Fruit fly (Drosophila melanogaster): ENCODE results near the gene ppk14.

The ppk14 gene

DNA sequence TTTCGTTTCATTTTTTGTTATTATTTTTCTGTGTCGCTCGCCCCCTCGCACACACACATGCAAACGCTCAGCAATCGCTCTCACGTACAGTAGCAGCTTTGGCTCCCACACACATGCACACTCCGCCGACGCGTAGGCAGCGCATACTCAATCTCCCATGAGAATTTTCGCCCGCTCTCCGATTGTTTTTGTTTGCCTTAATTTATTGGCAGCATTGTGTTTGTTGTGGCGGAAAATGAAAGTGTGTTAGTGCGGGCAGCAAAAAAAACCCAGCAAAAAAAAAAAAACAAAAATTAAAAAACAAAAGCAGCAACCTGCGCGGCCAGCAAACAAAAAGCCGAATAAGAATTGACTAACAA, 30.4 kb upstream of the ppk14 start:
- TF ChIP-seq CG14014 (GFP tag; IDR thresholded peaks at IDR 0.05) (peak; percentile 6; the same call in 1 of the 2 replicates), CG10209 (GFP tag; optimal IDR thresholded peaks at IDR 0.05) (no peak), CG10959 (GFP tag; IDR thresholded peaks at IDR 0.05) (no peak), HmgZ (tag; optimal IDR thresholded peaks at IDR 0.05) (peak; percentile 0), CG6854 (GFP tag; optimal IDR thresholded peaks at IDR 0.05) (no peak), lbe (GFP tag; optimal IDR thresholded peaks at IDR 0.05) (peak; percentile 58), vvl (GFP tag; IDR thresholded peaks at IDR 0.05) (peak; percentile 57), B-H2 (GFP tag; optimal IDR thresholded peaks at IDR 0.05) (no peak), stc (GFP tag; IDR thresholded peaks at IDR 0.05) (no peak; the same call in 1 of the 2 replicates), CHES-1-like (GFP tag; optimal IDR thresholded peaks at IDR 0.05) (peak; percentile 8), yki (optimal IDR thresholded peaks at IDR 0.05) (no peak), CG33213 (GFP tag; optimal IDR thresholded peaks at IDR 0.05) (no peak), fd64A (GFP tag; optimal IDR thresholded peaks at IDR 0.05) (no peak), Sox100B (GFP tag; optimal IDR thresholded peaks at IDR 0.05) (no peak), Ravus (GFP tag; IDR thresholded peaks at IDR 0.05) (no peak), lmd (GFP tag; IDR thresholded peaks at IDR 0.05) (no peak), CG18476 (GFP tag; optimal IDR thresholded peaks at IDR 0.05) (no peak), Six4 (GFP tag; optimal IDR thresholded peaks at IDR 0.05) (no peak), Trl (optimal IDR thresholded peaks at IDR 0.05) (peak; percentile 66 to 83), Trl (GFP tag; optimal IDR thresholded peaks at IDR 0.05) (no peak), Hmx (GFP tag; optimal IDR thresholded peaks at IDR 0.05) (no peak), CG4360 (GFP tag; IDR thresholded peaks at IDR 0.05) (peak; percentile 60; the same call in 1 of the 2 replicates), CG8944 (GFP tag; optimal IDR thresholded peaks at IDR 0.05) (no peak), CG12071 (GFP tag; optimal IDR thresholded peaks at IDR 0.05) (no peak), CG8478 (optimal IDR thresholded peaks at IDR 0.05) (peak; percentile 60), Awh (GFP tag; IDR thresholded peaks at IDR 0.05) (no peak), bsh (GFP tag; optimal IDR thresholded peaks at IDR 0.05) (peak in 1 of 2 experiments; percentile 71), luna (GFP tag; optimal IDR thresholded peaks at IDR 0.05) (no peak), CG2889 (GFP tag; IDR thresholded peaks at IDR 0.05) (no peak), esg (GFP tag; conservative IDR thresholded peaks at IDR 0.05) (no peak), corto (GFP tag; optimal IDR thresholded peaks at IDR 0.05) (peak; percentile 75), hbn (GFP tag; IDR thresholded peaks at IDR 0.05; ENCODE audit: partially characterized antibody) (peak; percentile 38; the same call in 1 of the 2 replicates), al (GFP tag; IDR thresholded peaks at IDR 0.05) (no peak), CG2199 (GFP tag; IDR thresholded peaks at IDR 0.05) (no peak), Mad (GFP tag; optimal IDR thresholded peaks at IDR 0.05) (no peak), sr (GFP tag; IDR thresholded peaks at IDR 0.05) (peak; percentile 98), CG4854 (GFP tag; optimal IDR thresholded peaks at IDR 0.05) (no peak), CG11695 (GFP tag; IDR thresholded peaks at IDR 0.05) (peak; percentile 15; the same call in 1 of the 3 replicates), cato (GFP tag; optimal IDR thresholded peaks at IDR 0.05; ENCODE audit: borderline replicate concordance) (no peak), Oli (tag; optimal IDR thresholded peaks at IDR 0.05) (no peak), Rfx (GFP tag; IDR thresholded peaks at IDR 0.05) (peak; percentile 34; the same call in 1 of the 2 replicates), nom (GFP tag; optimal IDR thresholded peaks at IDR 0.05) (peak; percentile 88), jigr1 (GFP tag; IDR thresholded peaks at IDR 0.05) (no peak), CG34376 (GFP tag; optimal IDR thresholded peaks at IDR 0.05) (peak; percentile 18), wor (GFP tag; IDR thresholded peaks at IDR 0.05) (no peak), Adf1 (GFP tag; IDR thresholded peaks at IDR 0.05) (peak; percentile 71; the same call in 1 of the 2 replicates), Hr3 (GFP tag; optimal IDR thresholded peaks at IDR 0.05) (no peak), NfI (GFP tag; optimal IDR thresholded peaks at IDR 0.05) (no peak), CG11560 (tag; IDR thresholded peaks at IDR 0.05) (no peak), emc (GFP tag; optimal IDR thresholded peaks at IDR 0.05) (no peak), CG13287 (GFP tag; IDR thresholded peaks at IDR 0.05; ENCODE audit: partially characterized antibody) (peak; percentile 34; the same call in 1 of the 2 replicates), CG10321 (GFP tag; IDR thresholded peaks at IDR 0.05) (no peak), CG9876 (GFP tag; optimal IDR thresholded peaks at IDR 0.05) (no peak)
